Worm (Caenorhabditis elegans): Measurements from ENCODE around the gene rab-37.
A peak's percentile ranks its signal among the peaks of the same experiment; 100 is the strongest.
"Not testable (repeated sequence)": the region's sequence is repeated elsewhere in the genome, so short reads cannot be mapped to it uniquely, and the experiment has no call there.

rab-37 gene

ce11 chrX:4208495-4208894, 27.2 kb downstream of the rab-37 start (continued):
- TF ChIP-seq dmd-8 (GFP tag; IDR thresholded peaks at IDR 0.05) (no peak), lin-15B (tag; optimal IDR thresholded peaks at IDR 0.05) (no peak), lin-1 (GFP tag; IDR thresholded peaks at IDR 0.05) (no peak), T26A8.4 (GFP tag; IDR thresholded peaks at IDR 0.05) (peak; percentile 68), Y105C5A.15 (GFP tag; IDR thresholded peaks at IDR 0.05) (no peak), ceh-32 (tag; optimal IDR thresholded peaks at IDR 0.05; ENCODE audit: poor library complexity) (no peak), zfp-3 (GFP tag; conservative IDR thresholded peaks at IDR 0.05) (0 out of 2 replicates have a peak, but pooled peaks have one; percentile 22), ZK337.2 (GFP tag; IDR thresholded peaks at IDR 0.05) (no peak), mep-1 (tag; optimal IDR thresholded peaks at IDR 0.05) (no peak), mes-2 (tag; optimal IDR thresholded peaks at IDR 0.05; ENCODE audit: poor library complexity, severe bottlenecking) (peak; percentile 88), mdt-29 (GFP tag; IDR thresholded peaks at IDR 0.05) (no peak), ZK546.5 (tag; optimal IDR thresholded peaks at IDR 0.05) (no peak), ceh-82 (tag; optimal IDR thresholded peaks at IDR 0.05) (no peak), ceh-20 (GFP tag; IDR thresholded peaks at IDR 0.05) (0 out of 2 replicates have a peak, but pooled peaks have one; percentile 11), aly-2 (tag; optimal IDR thresholded peaks at IDR 0.05) (no peak)

ce11 chrX:4207385-4207784, 28.3 kb downstream of the rab-37 start, which contains the start of gene F20B6.9:
F20B6.9 (minus strand) TSS chrX:4207485.
- TF ChIP-seq sdz-12 (GFP tag; optimal IDR thresholded peaks at IDR 0.05); lsy-2 (tag; optimal IDR thresholded peaks at IDR 0.05); zfp-2 (tag; optimal IDR thresholded peaks at IDR 0.05): not testable (repeated sequence)

ce11 chrX:4204799-4205198, 30.9 kb downstream of the rab-37 start:
- TF ChIP-seq ceh-44 (GFP tag; IDR thresholded peaks at IDR 0.05) (0 out of 2 replicates have a peak, but pooled peaks have one; percentile 26), F26F4.8 (GFP tag; conservative IDR thresholded peaks at IDR 0.05) (0 out of 2 replicates have a peak, but pooled peaks have one; percentile 55), madf-5 (GFP tag; IDR thresholded peaks at IDR 0.05) (0 out of 4 replicates have a peak, but pooled peaks of 1 of the 2 experiments have one; percentile 55), lim-7 (GFP tag; IDR thresholded peaks at IDR 0.05) (peak; percentile 37; the same call in 1 of the 2 replicates), snpc-1.2 (GFP tag; IDR thresholded peaks at IDR 0.05) (peak; percentile 45; the same call in 1 of the 2 replicates)

ce11 chrX:4202881-4203280, 32.8 kb downstream of the rab-37 start:
- TF ChIP-seq F26F4.8 (GFP tag; conservative IDR thresholded peaks at IDR 0.05) (0 out of 2 replicates have a peak, but pooled peaks have one; percentile 25), dmd-8 (GFP tag; IDR thresholded peaks at IDR 0.05) (0 out of 2 replicates have a peak, but pooled peaks have one; percentile 57), snpc-1.2 (GFP tag; IDR thresholded peaks at IDR 0.05) (0 out of 2 replicates have a peak, but pooled peaks have one; percentile 32), egl-43 (GFP tag; IDR thresholded peaks at IDR 0.05) (0 out of 2 replicates have a peak, but pooled peaks have one; percentile 22), lim-7 (GFP tag; IDR thresholded peaks at IDR 0.05) (0 out of 2 replicates have a peak, but pooled peaks have one; percentile 23), tra-1 (GFP tag; IDR thresholded peaks at IDR 0.05) (0 out of 2 replicates have a peak, but pooled peaks have one; percentile 27), vab-7 (GFP tag; IDR thresholded peaks at IDR 0.05) (peak; percentile 57; the same call in 1 of the 2 replicates)

ce11 chrX:4202114-4202513, 33.5 kb downstream of the rab-37 start, which contains the start of gene F20B6.6:
F20B6.6 (minus strand) TSS chrX:4202214.
- TF ChIP-seq arid-1 (GFP tag; conservative IDR thresholded peaks at IDR 0.05); F26F4.8 (GFP tag; conservative IDR thresholded peaks at IDR 0.05); daf-12 (tag; optimal IDR thresholded peaks at IDR 0.05): not testable (repeated sequence)

- TF ChIP-seq F37D6.2 (tag; optimal IDR thresholded peaks at IDR 0.05); attf-4 (tag; optimal IDR thresholded peaks at IDR 0.05); lin-29 (GFP tag; IDR thresholded peaks at IDR 0.05): not testable (repeated sequence)
Measured at ce11 chrX:4199829-4200228, 35.8 kb downstream of the rab-37 start, which contains the start of gene F20B6.5. F20B6.5 (minus strand) TSS chrX:4199929.
